Worm (Caenorhabditis elegans) whole organism, young adult: Measurements from ENCODE around the gene dpf-4.

Source experiments
- B0019.2 ChIP-seq: fragments of 200-800 bp; sonication (Bioruptor generic); conservative IDR thresholded peaks from 2 replicates; pipeline ENCODE4 v1.3.6; 2022; ENCODE audit warnings: missing genetic modification reagents, missing genetic modification characterization, missing compliant biosample characterization
- B0261.1 ChIP-seq: sonication (generic microtip); optimal IDR thresholded peaks from 2 replicates; lab custom pipeline; 2016; ENCODE audit warnings: mild to moderate bottlenecking, missing genetic modification characterization, moderate library complexity, missing compliant biosample characterization
- B0336.3 ChIP-seq: fragments of 200-800 bp; sonication (Bioruptor generic); IDR thresholded peaks from 2 replicates; pipeline ENCODE4 v1.3.6; 2022; ENCODE audit warnings: missing genetic modification characterization, missing compliant biosample characterization
- C06A6.2 ChIP-seq: fragments of 200-800 bp; sonication (Bioruptor generic); conservative IDR thresholded peaks from 2 replicates; pipeline ENCODE4 v1.3.6; 2022; ENCODE audit warnings: missing genetic modification characterization, missing compliant biosample characterization
- F10E7.11 ChIP-seq: sonication (generic microtip); optimal IDR thresholded peaks from 2 replicates; lab custom pipeline; 2017; ENCODE audit warnings: mild to moderate bottlenecking, missing genetic modification characterization, moderate library complexity, missing compliant biosample characterization
- F52B5.7 ChIP-seq: sonication (generic microtip); optimal IDR thresholded peaks from 2 replicates; lab custom pipeline; 2016; ENCODE audit warnings: mild to moderate bottlenecking, missing genetic modification characterization, missing compliant biosample characterization
- T07F8.4 ChIP-seq: sonication (generic microtip); optimal IDR thresholded peaks from 2 replicates; lab custom pipeline; 2016; ENCODE audit warnings: mild to moderate bottlenecking, missing genetic modification characterization, moderate library complexity, missing compliant biosample characterization
- Y79H2A.3 ChIP-seq: fragments of 200-800 bp; sonication (Bioruptor generic); conservative IDR thresholded peaks from 2 replicates; pipeline ENCODE4 v1.3.6; 2022; ENCODE audit warnings: missing genetic modification reagents, missing genetic modification characterization, missing compliant biosample characterization
- Y95B8A.8 ChIP-seq: fragments of 200-800 bp; sonication (Bioruptor generic); IDR thresholded peaks from 2 replicates; pipeline ENCODE4 v1.3.6; 2022; ENCODE audit warnings: missing genetic modification reagents, missing genetic modification characterization, missing compliant biosample characterization
- ZK185.1 ChIP-seq: sonication (generic microtip); optimal IDR thresholded peaks from 2 replicates; lab custom pipeline; 2016; ENCODE audit warnings: mild to moderate bottlenecking, missing genetic modification characterization, missing compliant biosample characterization; ENCODE audit not compliant: poor library complexity, severe bottlenecking
- attf-3 ChIP-seq: fragments of 200-800 bp; sonication (Bioruptor generic); conservative IDR thresholded peaks from 2 replicates; pipeline ENCODE4 v1.3.6; 2022; ENCODE audit warnings: missing genetic modification reagents, missing genetic modification characterization, missing compliant biosample characterization
- attf-5 ChIP-seq: fragments of 200-800 bp; sonication (Bioruptor generic); optimal IDR thresholded peaks from 2 replicates; lab custom pipeline; 2018; ENCODE audit warnings: mild to moderate bottlenecking, missing genetic modification characterization, missing compliant biosample characterization
- attf-6 ChIP-seq: fragments of 200-800 bp; sonication (Bioruptor generic); IDR thresholded peaks from 2 replicates; pipeline ENCODE4 v1.3.6; 2022; ENCODE audit warnings: missing genetic modification reagents, missing genetic modification characterization, missing compliant biosample characterization
- bed-2 ChIP-seq: fragments of 200-800 bp; sonication (Bioruptor generic); IDR thresholded peaks from 2 replicates; pipeline ENCODE4 v1.3.6; 2022; ENCODE audit warnings: missing genetic modification reagents, missing genetic modification characterization, missing compliant biosample characterization
- cebp-1 ChIP-seq, 2 experiments: fragments of 200-800 bp in 1 of 2; sonication (Bioruptor generic) in 1 of 2; sonication (generic microtip) in 1 of 2; IDR thresholded peaks in 1 of 2; optimal IDR thresholded peaks in 1 of 2; 2 replicates each; pipeline versions ENCODE4 v1.3.6 to Lab custom; 2017 to 2022; ENCODE audit warnings: missing compliant biosample characterization in 2 of 2, missing genetic modification characterization in 2 of 2, mild to moderate bottlenecking in 1 of 2, missing genetic modification reagents in 1 of 2, moderate library complexity in 1 of 2
- cebp-2 ChIP-seq: fragments of 200-800 bp; sonication (Bioruptor generic); IDR thresholded peaks from 2 replicates; pipeline ENCODE4 v1.3.6; 2022; ENCODE audit warnings: missing genetic modification characterization, missing compliant biosample characterization
- ceh-79 ChIP-seq: sonication (generic microtip); optimal IDR thresholded peaks from 2 replicates; lab custom pipeline; 2017; ENCODE audit warnings: mild to moderate bottlenecking, missing genetic modification characterization, missing compliant biosample characterization
- die-1 ChIP-seq: sonication (generic microtip); optimal IDR thresholded peaks from 2 replicates; lab custom pipeline; 2016; ENCODE audit warnings: missing genotype, mild to moderate bottlenecking, missing genetic modification characterization, missing compliant biosample characterization
- dox-1 ChIP-seq: fragments of 200-800 bp; sonication (Bioruptor generic); IDR thresholded peaks from 2 replicates; pipeline ENCODE4 v1.3.6; 2022; ENCODE audit warnings: missing genetic modification reagents, missing genetic modification characterization, missing compliant biosample characterization
- ekl-4 ChIP-seq: fragments of 200-800 bp; sonication (Bioruptor generic); IDR thresholded peaks from 2 replicates; pipeline ENCODE4 v1.3.6; 2022; ENCODE audit warnings: missing genetic modification reagents, missing genetic modification characterization, missing compliant biosample characterization
- ets-4 ChIP-seq: fragments of 200-800 bp; sonication (Bioruptor generic); optimal IDR thresholded peaks from 2 replicates; lab custom pipeline; 2018; ENCODE audit warnings: mild to moderate bottlenecking, missing genetic modification characterization, missing compliant biosample characterization
- hlh-12 ChIP-seq: sonication (generic microtip); optimal IDR thresholded peaks from 2 replicates; lab custom pipeline; 2016; ENCODE audit warnings: missing genetic modification characterization, missing compliant biosample characterization
- hlh-26 ChIP-seq: fragments of 200-800 bp; sonication (Bioruptor generic); conservative IDR thresholded peaks from 2 replicates; pipeline ENCODE4 v1.3.6; 2022; ENCODE audit warnings: missing genetic modification reagents, missing genetic modification characterization, missing compliant biosample characterization
- hmg-20 ChIP-seq: fragments of 200-800 bp; sonication (Bioruptor generic); IDR thresholded peaks from 2 replicates; pipeline ENCODE4 v1.3.6; 2022; ENCODE audit warnings: missing genetic modification reagents, missing genetic modification characterization, missing compliant biosample characterization
- lin-35 ChIP-seq, 3 experiments: fragments of 150-350 bp in 2 of 3; sonication (generic microtip) in 1 of 3; optimal IDR thresholded peaks; 2 replicates each; lab custom pipeline; 2014 to 2018; ENCODE audit warnings: missing biosample characterization in 3 of 3, missing genetic modification characterization in 3 of 3, missing genetic modification reagents in 3 of 3
- lsl-1 ChIP-seq: fragments of 200-800 bp; sonication (Bioruptor generic); optimal IDR thresholded peaks from 2 replicates; lab custom pipeline; 2018; ENCODE audit warnings: mild to moderate bottlenecking, missing genetic modification characterization, moderate library complexity, missing compliant biosample characterization
- lsy-27 ChIP-seq: sonication (generic microtip); optimal IDR thresholded peaks from 2 replicates; lab custom pipeline; 2017; ENCODE audit warnings: missing genetic modification characterization, mild to moderate bottlenecking, missing compliant biosample characterization, antibody characterized with exemption, missing genotype, borderline replicate concordance; ENCODE audit not compliant: insufficient read depth
- madf-8 ChIP-seq: fragments of 200-800 bp; sonication (Bioruptor generic); conservative IDR thresholded peaks from 2 replicates; pipeline ENCODE4 v1.3.6; 2022; ENCODE audit warnings: missing genetic modification reagents, missing genetic modification characterization, missing compliant biosample characterization
- nfya-1 ChIP-seq: sonication (generic microtip); optimal IDR thresholded peaks from 2 replicates; lab custom pipeline; 2017; ENCODE audit warnings: antibody characterized with exemption, missing compliant biosample characterization, missing genetic modification characterization, borderline replicate concordance; ENCODE audit not compliant: insufficient read depth
- nhr-80 ChIP-seq: sonication (generic microtip); optimal IDR thresholded peaks from 2 replicates; lab custom pipeline; 2016; ENCODE audit warnings: missing genetic modification characterization, missing compliant biosample characterization
- nhr-90 ChIP-seq: sonication (generic microtip); optimal IDR thresholded peaks from 2 replicates; lab custom pipeline; 2016; ENCODE audit warnings: missing genotype, mild to moderate bottlenecking, missing genetic modification characterization, missing compliant biosample characterization
- pbrm-1 ChIP-seq: fragments of 200-800 bp; sonication (Bioruptor generic); IDR thresholded peaks from 2 replicates; pipeline ENCODE4 v1.3.6; 2022; ENCODE audit warnings: missing genetic modification reagents, missing genetic modification characterization, missing compliant biosample characterization
- sea-2 ChIP-seq: fragments of 200-800 bp; sonication (Bioruptor generic); IDR thresholded peaks from 2 replicates; pipeline ENCODE4 v1.3.6; 2022; ENCODE audit warnings: missing genetic modification characterization, missing compliant biosample characterization
- snpc-1.1 ChIP-seq: sonication (generic microtip); optimal IDR thresholded peaks from 2 replicates; lab custom pipeline; 2017; ENCODE audit warnings: missing genetic modification characterization, mild to moderate bottlenecking, missing compliant biosample characterization, antibody characterized with exemption, moderate library complexity, missing genotype, missing genetic modification reagents; ENCODE audit not compliant: insufficient read depth
- snpc-1.3 ChIP-seq: sonication (generic microtip); optimal IDR thresholded peaks from 2 replicates; lab custom pipeline; 2017; ENCODE audit warnings: missing genetic modification characterization, mild to moderate bottlenecking, missing compliant biosample characterization, antibody characterized with exemption, moderate library complexity, missing genotype, missing genetic modification reagents; ENCODE audit not compliant: insufficient read depth
- snpc-3.4 ChIP-seq: sonication (generic microtip); optimal IDR thresholded peaks from 2 replicates; lab custom pipeline; 2017; ENCODE audit warnings: missing genetic modification characterization, mild to moderate bottlenecking, missing compliant biosample characterization, antibody characterized with exemption, moderate library complexity, missing genotype, missing genetic modification reagents
- tbp1 ChIP-seq: fragments of 200-800 bp; sonication (Bioruptor generic); optimal IDR thresholded peaks from 2 replicates; lab custom pipeline; 2018; ENCODE audit warnings: mild to moderate bottlenecking, missing genetic modification characterization, missing compliant biosample characterization
- zim-3 ChIP-seq: sonication (generic microtip); optimal IDR thresholded peaks from 2 replicates; lab custom pipeline; 2017; ENCODE audit warnings: mild to moderate bottlenecking, missing genetic modification characterization, moderate library complexity, missing compliant biosample characterization
- ztf-22 ChIP-seq: fragments of 200-800 bp; sonication (Bioruptor generic); optimal IDR thresholded peaks from 2 replicates; lab custom pipeline; 2018; ENCODE audit warnings: mild to moderate bottlenecking, missing genetic modification characterization, moderate library complexity, missing compliant biosample characterization
- ztf-25 ChIP-seq: fragments of 200-800 bp; sonication (Bioruptor generic); IDR thresholded peaks from 2 replicates; pipeline ENCODE4 v1.3.6; 2022; ENCODE audit warnings: missing genetic modification reagents, missing genetic modification characterization, missing compliant biosample characterization
- ztf-3 ChIP-seq: fragments of 200-800 bp; sonication (Bioruptor generic); optimal IDR thresholded peaks from 2 replicates; lab custom pipeline; 2018; ENCODE audit warnings: mild to moderate bottlenecking, missing genetic modification characterization, missing compliant biosample characterization

Gene dpf-4

ce11 chrIII:5839598-5839997 is 19.5 kb upstream of the dpf-4 start:
- TF ChIP-seq dox-1 (GFP tag; lab: Robert Waterston, UW) (no peak), lin-35 (GFP tag; optimal IDR thresholded peaks at IDR 0.05; lab: Kevin White, UChicago) (no peak), hlh-26 (GFP tag; lab: Robert Waterston, UW) (no peak), cebp-2 (GFP tag; lab: Robert Waterston, UW) (no peak), ekl-4 (no peak), cebp-1 (GFP tag; IDR thresholded peaks at IDR 0.05; lab: Robert Waterston, UW) (no peak), cebp-1 (tag; optimal IDR thresholded peaks at IDR 0.05; lab: Kevin White, UChicago) (no peak), ztf-22 (GFP tag; lab: Kevin White, UChicago) (no peak), snpc-3.4 (tag; lab: Kevin White, UChicago) (no peak), nhr-80 (tag; lab: Kevin White, UChicago) (no peak)

DNA sequence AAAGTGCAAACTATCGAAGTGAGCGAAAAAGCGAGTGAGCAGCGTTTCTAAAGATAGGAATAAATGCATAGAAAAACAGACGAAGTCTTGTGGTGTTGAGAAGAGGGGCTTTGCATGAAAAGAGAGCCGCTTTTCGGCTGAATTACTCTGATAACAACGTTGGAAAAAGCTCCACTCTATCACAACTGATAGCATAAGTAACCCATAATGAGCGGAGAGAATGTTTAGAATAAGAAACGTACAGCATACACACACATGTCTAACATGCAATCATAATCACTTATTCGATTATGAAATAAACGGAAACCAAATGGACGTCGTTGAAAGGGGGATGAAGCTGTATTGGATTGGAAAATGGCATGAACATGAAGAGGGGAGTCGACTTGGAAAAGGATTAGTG is 18.8 kb upstream of the dpf-4 start:
- peak; percentile 21; the same call in 1 of the 2 replicates for TF ChIP-seq cebp-1 (GFP tag; IDR thresholded peaks at IDR 0.05; lab: Robert Waterston, UW)
- TF ChIP-seq cebp-1 (tag; optimal IDR thresholded peaks at IDR 0.05; lab: Kevin White, UChicago), result peak; percentile 64
- TF ChIP-seq ZK185.1 (tag; lab: Kevin White, UChicago), result no peak
- TF ChIP-seq nhr-80 (tag; lab: Kevin White, UChicago), result peak; percentile 46
- no peak for TF ChIP-seq sea-2 (GFP tag; lab: Robert Waterston, UW)
- no peak for TF ChIP-seq hmg-20 (GFP tag; lab: Robert Waterston, UW)
- no peak for TF ChIP-seq attf-6 (GFP tag; lab: Robert Waterston, UW)
- TF ChIP-seq zim-3, result no peak
- no peak for TF ChIP-seq attf-3
- no peak for TF ChIP-seq C06A6.2 (GFP tag; lab: Robert Waterston, UW)
- no peak for TF ChIP-seq attf-5
- TF ChIP-seq ets-4, result no peak
- no peak for TF ChIP-seq T07F8.4 (tag; lab: Kevin White, UChicago)
- TF ChIP-seq pbrm-1 (GFP tag; lab: Robert Waterston, UW), result no peak
- TF ChIP-seq ceh-79 (tag; lab: Kevin White, UChicago), result no peak
- no peak for TF ChIP-seq nfya-1 (tag; lab: Kevin White, UChicago)
- no peak for TF ChIP-seq ztf-25 (GFP tag; lab: Robert Waterston, UW)
- TF ChIP-seq dox-1 (GFP tag; lab: Robert Waterston, UW), result 0 out of 2 replicates have a peak, but pooled peaks have one; percentile 9
- no peak for TF ChIP-seq ztf-3 (GFP tag; lab: Kevin White, UChicago)
- no peak for TF ChIP-seq B0261.1

DNA sequence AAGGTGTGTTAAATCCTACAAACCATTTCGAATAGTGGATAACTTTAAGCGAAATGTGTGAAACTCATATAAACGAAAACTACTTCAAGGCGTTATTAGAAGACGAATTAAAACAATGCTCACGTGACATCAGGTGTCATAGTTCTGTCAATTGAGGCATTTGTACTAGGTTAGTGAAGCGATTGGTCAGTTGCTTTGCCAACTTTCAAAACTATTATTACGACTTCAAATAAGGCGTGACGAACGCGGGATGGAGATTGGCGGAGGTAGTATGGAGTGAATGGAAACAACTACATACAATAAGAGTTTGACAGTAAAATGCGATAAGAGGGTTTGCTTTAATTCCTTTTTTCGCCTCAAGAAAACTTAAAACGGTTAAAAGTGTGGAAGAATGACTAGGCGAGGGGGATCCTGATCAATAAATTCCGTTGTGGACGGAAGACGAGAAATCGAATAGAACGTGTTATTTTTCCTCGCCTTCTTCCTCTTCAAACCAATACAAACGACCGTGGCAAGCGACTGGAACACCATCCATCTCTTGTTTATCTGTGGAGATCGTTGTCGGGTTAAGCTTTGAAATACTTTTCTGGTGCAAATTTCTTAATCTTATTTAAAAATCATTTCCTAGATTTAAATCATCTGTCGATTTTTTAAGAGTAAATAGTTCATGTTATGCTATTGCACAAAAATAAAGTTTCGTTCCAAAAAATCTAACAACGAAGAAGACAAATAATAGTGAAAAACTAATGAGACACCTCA is 18.1 kb upstream of the dpf-4 start:
- TF ChIP-seq nhr-80 (tag; lab: Kevin White, UChicago) (peak; percentile 21), snpc-1.1 (no peak), bed-2 (GFP tag; lab: Robert Waterston, UW) (no peak), Y95B8A.8 (peak; percentile 13; the same call in 1 of the 2 replicates), lsy-27 (tag; lab: Kevin White, UChicago) (no peak)

DNA sequence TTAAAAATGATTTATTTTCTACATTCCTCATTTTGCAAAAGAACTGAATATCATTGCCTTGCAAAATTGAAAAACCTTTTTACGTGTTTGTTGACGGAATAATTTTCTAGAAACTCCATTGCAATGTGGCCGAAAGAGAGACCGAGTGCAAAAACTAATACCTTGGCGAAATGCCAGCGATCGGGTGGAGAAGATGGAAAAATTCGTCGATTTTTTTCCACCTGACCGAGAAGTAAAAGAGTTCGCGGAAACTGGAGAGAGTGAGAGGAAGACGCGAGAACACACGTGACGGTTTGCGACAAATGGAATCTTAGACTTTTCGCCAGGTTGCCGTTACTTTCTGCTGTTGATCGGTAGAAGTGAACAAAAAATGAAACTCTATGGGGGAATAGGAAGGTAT is 17.4 kb upstream of the dpf-4 start:
- TF ChIP-seq sea-2 (GFP tag; lab: Robert Waterston, UW) (no peak), F10E7.11 (tag; lab: Kevin White, UChicago) (no peak), tbp1 (GFP tag; lab: Kevin White, UChicago) (peak; percentile 25), B0019.2 (GFP tag; lab: Robert Waterston, UW) (no peak), attf-6 (GFP tag; lab: Robert Waterston, UW) (no peak), B0336.3 (GFP tag; lab: Robert Waterston, UW) (no peak), cebp-1 (GFP tag; IDR thresholded peaks at IDR 0.05; lab: Robert Waterston, UW) (no peak), cebp-1 (tag; optimal IDR thresholded peaks at IDR 0.05; lab: Kevin White, UChicago) (peak; percentile 57), lsl-1 (GFP tag; lab: Kevin White, UChicago) (no peak), nhr-90 (tag; lab: Kevin White, UChicago) (no peak), Y79H2A.3 (GFP tag; lab: Robert Waterston, UW) (no peak), die-1 (tag; lab: Kevin White, UChicago) (no peak), snpc-1.3 (tag; lab: Kevin White, UChicago) (no peak), madf-8 (GFP tag; lab: Robert Waterston, UW) (no peak), F52B5.7 (no peak), hlh-12 (tag; lab: Kevin White, UChicago) (no peak)
